Worm (Caenorhabditis elegans) whole organism, early embryonic: ENCODE results near the gene sfxn-1.2.

Experiments used
- B0310.2 ChIP-seq: sonication (generic microtip); optimal IDR thresholded peaks from 2 replicates; lab custom pipeline; 2016; ENCODE audit warnings: mild to moderate bottlenecking, missing genetic modification characterization, missing compliant biosample characterization
- F13C5.2 ChIP-seq: sonication (generic microtip); optimal IDR thresholded peaks from 2 replicates; lab custom pipeline; 2017; ENCODE audit warnings: mild to moderate bottlenecking, missing genetic modification characterization, inconsistent platforms, missing compliant biosample characterization
- aly-1 ChIP-seq: sonication (generic microtip); optimal IDR thresholded peaks from 2 replicates; lab custom pipeline; 2016; ENCODE audit warnings: missing genetic modification characterization, missing compliant biosample characterization
- ama-1 ChIP-seq: fragments of 150-350 bp; optimal IDR thresholded peaks from 2 replicates; lab custom pipeline; 2014
- ceh-13 ChIP-seq: fragments of 200-800 bp; sonication (Bioruptor generic); optimal IDR thresholded peaks from 2 replicates; lab custom pipeline; 2018; ENCODE audit warnings: mild to moderate bottlenecking, missing genetic modification characterization, missing compliant biosample characterization
- ceh-36 ChIP-seq: sonication (generic microtip); optimal IDR thresholded peaks from 2 replicates; lab custom pipeline; 2016; ENCODE audit warnings: missing genetic modification characterization, inconsistent platforms, missing compliant biosample characterization
- ets-7 ChIP-seq: sonication (generic microtip); optimal IDR thresholded peaks from 2 replicates; lab custom pipeline; 2016; ENCODE audit warnings: missing genotype, missing genetic modification characterization, missing compliant biosample characterization
- flt-1 ChIP-seq: fragments of 200-800 bp; sonication (Bioruptor generic); IDR thresholded peaks from 2 replicates; pipeline ENCODE4 v1.3.6; 2022; ENCODE audit warnings: missing genetic modification characterization, missing compliant biosample characterization
- hmbx-1 ChIP-seq: sonication (generic microtip); optimal IDR thresholded peaks from 2 replicates; lab custom pipeline; 2016; ENCODE audit warnings: mild to moderate bottlenecking, missing genetic modification characterization, missing compliant biosample characterization
- hmg-4 ChIP-seq: fragments of 200-800 bp; sonication (Bioruptor generic); optimal IDR thresholded peaks from 2 replicates; lab custom pipeline; 2018; ENCODE audit warnings: mild to moderate bottlenecking, missing genetic modification characterization, missing compliant biosample characterization
- hnd-1 ChIP-seq: sonication (generic microtip); optimal IDR thresholded peaks from 2 replicates; lab custom pipeline; 2016; ENCODE audit warnings: missing genetic modification characterization, missing compliant biosample characterization
- pes-1 ChIP-seq: fragments of 200-800 bp; sonication (Bioruptor generic); IDR thresholded peaks from 2 replicates; pipeline ENCODE4 v1.3.6; 2022; ENCODE audit warnings: missing genetic modification reagents, missing genetic modification characterization, missing compliant biosample characterization
- scrt-1 ChIP-seq: fragments of 200-800 bp; sonication (Bioruptor generic); IDR thresholded peaks from 2 replicates; pipeline ENCODE4 v1.3.6; 2022; ENCODE audit warnings: missing genetic modification characterization, missing compliant biosample characterization
- sea-1 ChIP-seq: fragments of 200-800 bp; sonication (Bioruptor generic); conservative IDR thresholded peaks from 2 replicates; pipeline ENCODE4 v1.3.6; 2022; ENCODE audit warnings: missing genetic modification characterization, missing compliant biosample characterization
- tbx-11 ChIP-seq: fragments of 200-800 bp; sonication (Bioruptor generic); IDR thresholded peaks from 2 replicates; pipeline ENCODE4 v1.3.6; 2022; ENCODE audit warnings: missing genetic modification characterization, missing compliant biosample characterization
- tbx-37 ChIP-seq: fragments of 200-800 bp; sonication (Bioruptor generic); conservative IDR thresholded peaks from 2 replicates; pipeline ENCODE4 v1.3.6; 2022; ENCODE audit warnings: missing genetic modification reagents, missing genetic modification characterization, missing compliant biosample characterization
- tra-4 ChIP-seq: sonication (generic microtip); optimal IDR thresholded peaks from 2 replicates; lab custom pipeline; 2017; ENCODE audit warnings: missing genetic modification characterization, missing compliant biosample characterization

sfxn-1.2 gene

ce11 chrII:11154957-11155356 lies 30.9 kb upstream of the sfxn-1.2 start:
- TF ChIP-seq F13C5.2 (tag; lab: Kevin White, UChicago): no peak

ce11 chrII:11155400-11155799 lies 30.4 kb upstream of the sfxn-1.2 start:
- TF ChIP-seq tbx-37 (GFP tag; lab: Robert Waterston, UW): no peak
- TF ChIP-seq B0310.2: no peak
- TF ChIP-seq tbx-11: no peak
- TF ChIP-seq F13C5.2 (tag; lab: Kevin White, UChicago): no peak
- no peak for TF ChIP-seq aly-1 (tag; lab: Kevin White, UChicago)
- no peak for TF ChIP-seq ama-1 (lab: Kevin White, UChicago)
- TF ChIP-seq scrt-1 (GFP tag; lab: Robert Waterston, UW): no peak
- TF ChIP-seq ets-7 (tag; lab: Kevin White, UChicago): no peak
- TF ChIP-seq hmg-4: no peak
- no peak for TF ChIP-seq ceh-13 (GFP tag; lab: Kevin White, UChicago)
- no peak for TF ChIP-seq tra-4
- no peak for TF ChIP-seq flt-1
- no peak for TF ChIP-seq hmbx-1 (tag; lab: Kevin White, UChicago)
- no peak for TF ChIP-seq pes-1 (GFP tag; lab: Robert Waterston, UW)
- no peak for TF ChIP-seq hnd-1 (tag; lab: Kevin White, UChicago)
- TF ChIP-seq ceh-36 (tag; lab: Kevin White, UChicago): no peak
- no peak for TF ChIP-seq sea-1 (GFP tag; lab: Robert Waterston, UW)

- no peak for TF ChIP-seq tra-4
- no peak for TF ChIP-seq ets-7 (tag; lab: Kevin White, UChicago)
- no peak for TF ChIP-seq pes-1 (GFP tag; lab: Robert Waterston, UW)
- TF ChIP-seq B0310.2: no peak
- TF ChIP-seq scrt-1 (GFP tag; lab: Robert Waterston, UW): no peak
- no peak for TF ChIP-seq ceh-36 (tag; lab: Kevin White, UChicago)
- no peak for TF ChIP-seq F13C5.2 (tag; lab: Kevin White, UChicago)
- TF ChIP-seq tbx-37 (GFP tag; lab: Robert Waterston, UW): no peak
- TF ChIP-seq hnd-1 (tag; lab: Kevin White, UChicago): no peak
- TF ChIP-seq hmg-4: no peak
- TF ChIP-seq hmbx-1 (tag; lab: Kevin White, UChicago): no peak
- no peak for TF ChIP-seq ceh-13 (GFP tag; lab: Kevin White, UChicago)
- TF ChIP-seq sea-1 (GFP tag; lab: Robert Waterston, UW): no peak
- no peak for TF ChIP-seq tbx-11
- TF ChIP-seq aly-1 (tag; lab: Kevin White, UChicago): no peak
- TF ChIP-seq ama-1 (lab: Kevin White, UChicago): no peak
- no peak for TF ChIP-seq flt-1
These were observed 29.7 kb upstream of the sfxn-1.2 start for ce11 chrII:11156160-11156559.

ce11 chrII:11157660-11158059 lies 28.2 kb upstream of the sfxn-1.2 start:
- TF ChIP-seq ets-7 (tag; lab: Kevin White, UChicago): no peak
- peak; percentile 73; the same call in 1 of the 2 replicates for TF ChIP-seq sea-1 (GFP tag; lab: Robert Waterston, UW)
- TF ChIP-seq ama-1 (lab: Kevin White, UChicago): no peak
- peak; percentile 73 for TF ChIP-seq ceh-36 (tag; lab: Kevin White, UChicago)
- peak; percentile 78 for TF ChIP-seq pes-1 (GFP tag; lab: Robert Waterston, UW)
- TF ChIP-seq hmg-4: no peak
- TF ChIP-seq tbx-11: 0 out of 2 replicates have a peak, but pooled peaks have one; percentile 44
- TF ChIP-seq ceh-13 (GFP tag; lab: Kevin White, UChicago): peak; percentile 4
- peak; percentile 34 for TF ChIP-seq hnd-1 (tag; lab: Kevin White, UChicago)
- peak; percentile 62; the same call in 1 of the 2 replicates for TF ChIP-seq flt-1
- peak; percentile 70 for TF ChIP-seq scrt-1 (GFP tag; lab: Robert Waterston, UW)
- TF ChIP-seq tbx-37 (GFP tag; lab: Robert Waterston, UW): peak; percentile 63
- no peak for TF ChIP-seq hmbx-1 (tag; lab: Kevin White, UChicago)
- no peak for TF ChIP-seq tra-4
- no peak for TF ChIP-seq B0310.2
- no peak for TF ChIP-seq aly-1 (tag; lab: Kevin White, UChicago)
- no peak for TF ChIP-seq F13C5.2 (tag; lab: Kevin White, UChicago)

- TF ChIP-seq ceh-36 (tag; lab: Kevin White, UChicago) (no peak), hnd-1 (tag; lab: Kevin White, UChicago) (no peak), aly-1 (tag; lab: Kevin White, UChicago) (no peak), tra-4 (no peak), F13C5.2 (tag; lab: Kevin White, UChicago) (no peak), pes-1 (GFP tag; lab: Robert Waterston, UW) (no peak)
These were observed 24.2 kb upstream of the sfxn-1.2 start for ce11 chrII:11161675-11162074.

ce11 chrII:11162390-11162789 lies 23.4 kb upstream of the sfxn-1.2 start, which contains the start of gene ptr-13:
ptr-13 (minus strand) TSS chrII:11162481.
- TF ChIP-seq flt-1 (no peak), pes-1 (GFP tag; lab: Robert Waterston, UW) (no peak), tbx-37 (GFP tag; lab: Robert Waterston, UW) (no peak)

ce11 chrII:11163291-11163690 lies 22.5 kb upstream of the sfxn-1.2 start:
- TF ChIP-seq ets-7 (tag; lab: Kevin White, UChicago): no peak
- no peak for TF ChIP-seq tbx-37 (GFP tag; lab: Robert Waterston, UW)
- no peak for TF ChIP-seq hmbx-1 (tag; lab: Kevin White, UChicago)
- no peak for TF ChIP-seq flt-1
- no peak for TF ChIP-seq tbx-11
- TF ChIP-seq ceh-36 (tag; lab: Kevin White, UChicago): no peak
- no peak for TF ChIP-seq hnd-1 (tag; lab: Kevin White, UChicago)
- no peak for TF ChIP-seq B0310.2
- no peak for TF ChIP-seq scrt-1 (GFP tag; lab: Robert Waterston, UW)
- no peak for TF ChIP-seq sea-1 (GFP tag; lab: Robert Waterston, UW)
- no peak for TF ChIP-seq aly-1 (tag; lab: Kevin White, UChicago)

ce11 chrII:11166414-11166813 lies 19.4 kb upstream of the sfxn-1.2 start:
- peak; percentile 49; the same call in 1 of the 2 replicates for TF ChIP-seq pes-1 (GFP tag; lab: Robert Waterston, UW)
- no peak for TF ChIP-seq ceh-36 (tag; lab: Kevin White, UChicago)
- no peak for TF ChIP-seq hnd-1 (tag; lab: Kevin White, UChicago)
- no peak for TF ChIP-seq tbx-37 (GFP tag; lab: Robert Waterston, UW)
